Worm (Caenorhabditis elegans) whole organism, young adult: ENCODE results near the gene rab-7.

ENCODE experiments used
- B0336.3 ChIP-seq: fragments of 200-800 bp; sonication (Bioruptor generic); IDR thresholded peaks from 2 replicates; pipeline ENCODE4 v1.3.6; 2022; ENCODE audit warnings: missing genetic modification characterization, missing compliant biosample characterization
- C06A6.2 ChIP-seq: fragments of 200-800 bp; sonication (Bioruptor generic); conservative IDR thresholded peaks from 2 replicates; pipeline ENCODE4 v1.3.6; 2022; ENCODE audit warnings: missing genetic modification characterization, missing compliant biosample characterization
- F10E7.11 ChIP-seq: sonication (generic microtip); optimal IDR thresholded peaks from 2 replicates; lab custom pipeline; 2017; ENCODE audit warnings: mild to moderate bottlenecking, missing genetic modification characterization, moderate library complexity, missing compliant biosample characterization
- F37B4.10 ChIP-seq: fragments of 200-800 bp; sonication (Bioruptor generic); IDR thresholded peaks from 2 replicates; pipeline ENCODE4 v1.3.6; 2022; ENCODE audit warnings: missing genetic modification characterization, missing compliant biosample characterization
- F57A8.1 ChIP-seq: fragments of 200-800 bp; sonication (Bioruptor generic); optimal IDR thresholded peaks from 2 replicates; lab custom pipeline; 2018; ENCODE audit warnings: mild to moderate bottlenecking, missing genetic modification characterization, moderate library complexity, missing compliant biosample characterization
- F57C9.4 ChIP-seq: sonication (generic microtip); optimal IDR thresholded peaks from 2 replicates; lab custom pipeline; 2017; ENCODE audit warnings: mild to moderate bottlenecking, missing genetic modification characterization, missing compliant biosample characterization
- K12H6.12 ChIP-seq: fragments of 200-800 bp; sonication (Bioruptor generic); optimal IDR thresholded peaks from 2 replicates; lab custom pipeline; 2018; ENCODE audit warnings: mild to moderate bottlenecking, missing genetic modification characterization, missing compliant biosample characterization
- T07F8.4 ChIP-seq: sonication (generic microtip); optimal IDR thresholded peaks from 2 replicates; lab custom pipeline; 2016; ENCODE audit warnings: mild to moderate bottlenecking, missing genetic modification characterization, moderate library complexity, missing compliant biosample characterization
- Y53F4B.3 ChIP-seq: fragments of 200-800 bp; sonication (Bioruptor generic); IDR thresholded peaks from 2 replicates; pipeline ENCODE4 v1.3.6; 2022; ENCODE audit warnings: missing genetic modification reagents, missing genetic modification characterization, missing compliant biosample characterization
- Y79H2A.3 ChIP-seq: fragments of 200-800 bp; sonication (Bioruptor generic); conservative IDR thresholded peaks from 2 replicates; pipeline ENCODE4 v1.3.6; 2022; ENCODE audit warnings: missing genetic modification reagents, missing genetic modification characterization, missing compliant biosample characterization
- ZK185.1 ChIP-seq: sonication (generic microtip); optimal IDR thresholded peaks from 2 replicates; lab custom pipeline; 2016; ENCODE audit warnings: mild to moderate bottlenecking, missing genetic modification characterization, missing compliant biosample characterization; ENCODE audit not compliant: poor library complexity, severe bottlenecking
- akir-1 ChIP-seq: fragments of 200-800 bp; sonication (Bioruptor generic); optimal IDR thresholded peaks from 2 replicates; lab custom pipeline; 2018; ENCODE audit warnings: mild to moderate bottlenecking, missing genetic modification characterization, moderate library complexity, missing compliant biosample characterization
- ama-1 ChIP-seq, 3 experiments: fragments of 150-350 bp in 1 of 3; sonication (generic microtip) in 2 of 3; optimal IDR thresholded peaks; 2 replicates each; lab custom pipeline; 2014 to 2018; ENCODE audit warnings: missing biosample characterization in 2 of 3, missing genetic modification characterization in 2 of 3, missing genetic modification reagents in 2 of 3
- atf-7 ChIP-seq: sonication (generic microtip); optimal IDR thresholded peaks from 2 replicates; lab custom pipeline; 2017; ENCODE audit warnings: mild to moderate bottlenecking, missing genetic modification characterization, missing compliant biosample characterization
- athp-1 ChIP-seq: sonication (generic microtip); optimal IDR thresholded peaks from 2 replicates; lab custom pipeline; 2017; ENCODE audit warnings: mild to moderate bottlenecking, missing genetic modification characterization, missing compliant biosample characterization
- bed-2 ChIP-seq: fragments of 200-800 bp; sonication (Bioruptor generic); IDR thresholded peaks from 2 replicates; pipeline ENCODE4 v1.3.6; 2022; ENCODE audit warnings: missing genetic modification reagents, missing genetic modification characterization, missing compliant biosample characterization
- cebp-1 ChIP-seq, 2 experiments: fragments of 200-800 bp in 1 of 2; sonication (Bioruptor generic) in 1 of 2; sonication (generic microtip) in 1 of 2; IDR thresholded peaks in 1 of 2; optimal IDR thresholded peaks in 1 of 2; 2 replicates each; pipeline versions ENCODE4 v1.3.6 to Lab custom; 2017 to 2022; ENCODE audit warnings: missing compliant biosample characterization in 2 of 2, missing genetic modification characterization in 2 of 2, mild to moderate bottlenecking in 1 of 2, missing genetic modification reagents in 1 of 2, moderate library complexity in 1 of 2
- cebp-2 ChIP-seq: fragments of 200-800 bp; sonication (Bioruptor generic); IDR thresholded peaks from 2 replicates; pipeline ENCODE4 v1.3.6; 2022; ENCODE audit warnings: missing genetic modification characterization, missing compliant biosample characterization
- ceh-100 ChIP-seq: fragments of 200-800 bp; sonication (Bioruptor generic); IDR thresholded peaks from 2 replicates; pipeline ENCODE4 v1.3.6; 2022; ENCODE audit warnings: missing genetic modification reagents, missing genetic modification characterization, missing compliant biosample characterization
- ceh-40 ChIP-seq: fragments of 200-800 bp; sonication (Bioruptor generic); IDR thresholded peaks from 2 replicates; pipeline ENCODE4 v1.3.6; 2022; ENCODE audit warnings: missing genetic modification characterization, missing compliant biosample characterization
- ceh-79 ChIP-seq: sonication (generic microtip); optimal IDR thresholded peaks from 2 replicates; lab custom pipeline; 2017; ENCODE audit warnings: mild to moderate bottlenecking, missing genetic modification characterization, missing compliant biosample characterization
- dpl-1 ChIP-seq: fragments of 150-350 bp; optimal IDR thresholded peaks from 2 replicates; lab custom pipeline; 2014; ENCODE audit warnings: missing biosample characterization, missing genetic modification reagents, missing genetic modification characterization
- efl-1 ChIP-seq: fragments of 150-350 bp; optimal IDR thresholded peaks from 2 replicates; lab custom pipeline; 2014; ENCODE audit warnings: missing biosample characterization, missing genetic modification reagents, missing genetic modification characterization
- egl-44 ChIP-seq: fragments of 200-800 bp; sonication (Bioruptor generic); IDR thresholded peaks from 2 replicates; pipeline ENCODE4 v1.3.6; 2022; ENCODE audit warnings: missing genetic modification reagents, missing genetic modification characterization, missing compliant biosample characterization
- egrh-3 ChIP-seq: fragments of 200-800 bp; sonication (Bioruptor generic); IDR thresholded peaks from 2 replicates; pipeline ENCODE4 v1.3.6; 2022; ENCODE audit warnings: missing genetic modification reagents, missing genetic modification characterization, missing compliant biosample characterization
- ekl-4 ChIP-seq: fragments of 200-800 bp; sonication (Bioruptor generic); IDR thresholded peaks from 2 replicates; pipeline ENCODE4 v1.3.6; 2022; ENCODE audit warnings: missing genetic modification reagents, missing genetic modification characterization, missing compliant biosample characterization
- fkh-3 ChIP-seq: sonication (generic microtip); optimal IDR thresholded peaks from 2 replicates; lab custom pipeline; 2016; ENCODE audit warnings: mild to moderate bottlenecking, missing genetic modification characterization, missing compliant biosample characterization
- hlh-26 ChIP-seq: fragments of 200-800 bp; sonication (Bioruptor generic); conservative IDR thresholded peaks from 2 replicates; pipeline ENCODE4 v1.3.6; 2022; ENCODE audit warnings: missing genetic modification reagents, missing genetic modification characterization, missing compliant biosample characterization
- let-607 ChIP-seq, 2 experiments: fragments of 200-800 bp in 1 of 2; sonication (Bioruptor generic) in 1 of 2; sonication (generic microtip) in 1 of 2; optimal IDR thresholded peaks; 2 replicates each; lab custom pipeline; 2016 to 2018; ENCODE audit warnings: mild to moderate bottlenecking in 2 of 2, missing compliant biosample characterization in 2 of 2, missing genetic modification characterization in 2 of 2, moderate library complexity in 2 of 2, missing genotype in 1 of 2
- lin-40 ChIP-seq: sonication (generic microtip); optimal IDR thresholded peaks from 2 replicates; lab custom pipeline; 2016; ENCODE audit warnings: missing genetic modification characterization, mild to moderate bottlenecking, missing compliant biosample characterization, missing genotype, missing genetic modification reagents
- lir-1 ChIP-seq: fragments of 200-800 bp; sonication (Bioruptor generic); conservative IDR thresholded peaks from 2 replicates; pipeline ENCODE4 v1.3.6; 2022; ENCODE audit warnings: missing genetic modification reagents, missing genetic modification characterization, missing compliant biosample characterization
- lsl-1 ChIP-seq: fragments of 200-800 bp; sonication (Bioruptor generic); optimal IDR thresholded peaks from 2 replicates; lab custom pipeline; 2018; ENCODE audit warnings: mild to moderate bottlenecking, missing genetic modification characterization, moderate library complexity, missing compliant biosample characterization
- lsy-27 ChIP-seq: sonication (generic microtip); optimal IDR thresholded peaks from 2 replicates; lab custom pipeline; 2017; ENCODE audit warnings: missing genetic modification characterization, mild to moderate bottlenecking, missing compliant biosample characterization, antibody characterized with exemption, missing genotype, borderline replicate concordance; ENCODE audit not compliant: insufficient read depth
- madf-3 ChIP-seq: fragments of 200-800 bp; sonication (Bioruptor generic); IDR thresholded peaks from 2 replicates; pipeline ENCODE4 v1.3.6; 2022; ENCODE audit warnings: missing genetic modification reagents, missing genetic modification characterization, missing compliant biosample characterization
- mcd-1 ChIP-seq: fragments of 200-800 bp; sonication (Bioruptor generic); IDR thresholded peaks from 2 replicates; pipeline ENCODE4 v1.3.6; 2022; ENCODE audit warnings: missing genetic modification reagents, missing genetic modification characterization, missing compliant biosample characterization
- nfyb-1 ChIP-seq: fragments of 200-800 bp; sonication (Bioruptor generic); IDR thresholded peaks from 2 replicates; pipeline ENCODE4 v1.3.6; 2022; ENCODE audit warnings: missing genetic modification reagents, missing genetic modification characterization, missing compliant biosample characterization
- nhr-80 ChIP-seq: sonication (generic microtip); optimal IDR thresholded peaks from 2 replicates; lab custom pipeline; 2016; ENCODE audit warnings: missing genetic modification characterization, missing compliant biosample characterization
- nhr-90 ChIP-seq: sonication (generic microtip); optimal IDR thresholded peaks from 2 replicates; lab custom pipeline; 2016; ENCODE audit warnings: missing genotype, mild to moderate bottlenecking, missing genetic modification characterization, missing compliant biosample characterization
- pbrm-1 ChIP-seq: fragments of 200-800 bp; sonication (Bioruptor generic); IDR thresholded peaks from 2 replicates; pipeline ENCODE4 v1.3.6; 2022; ENCODE audit warnings: missing genetic modification reagents, missing genetic modification characterization, missing compliant biosample characterization
- rcor-1 ChIP-seq: fragments of 200-800 bp; sonication (Bioruptor generic); IDR thresholded peaks from 2 replicates; pipeline ENCODE4 v1.3.6; 2022; ENCODE audit warnings: missing genetic modification reagents, missing genetic modification characterization, missing compliant biosample characterization
- repo-1 ChIP-seq: sonication (generic microtip); optimal IDR thresholded peaks from 2 replicates; lab custom pipeline; 2017; ENCODE audit warnings: mild to moderate bottlenecking, missing genetic modification characterization, missing compliant biosample characterization
- sdz-38 ChIP-seq: sonication (generic microtip); optimal IDR thresholded peaks from 2 replicates; lab custom pipeline; 2016; ENCODE audit warnings: missing genotype, missing genetic modification characterization, missing compliant biosample characterization
- sea-2 ChIP-seq: fragments of 200-800 bp; sonication (Bioruptor generic); IDR thresholded peaks from 2 replicates; pipeline ENCODE4 v1.3.6; 2022; ENCODE audit warnings: missing genetic modification characterization, missing compliant biosample characterization
- snpc-1.3 ChIP-seq: sonication (generic microtip); optimal IDR thresholded peaks from 2 replicates; lab custom pipeline; 2017; ENCODE audit warnings: missing genetic modification characterization, mild to moderate bottlenecking, missing compliant biosample characterization, antibody characterized with exemption, moderate library complexity, missing genotype, missing genetic modification reagents; ENCODE audit not compliant: insufficient read depth
- somi-1 ChIP-seq: fragments of 200-800 bp; sonication (Bioruptor generic); optimal IDR thresholded peaks from 2 replicates; lab custom pipeline; 2018; ENCODE audit warnings: mild to moderate bottlenecking, missing genetic modification characterization, missing compliant biosample characterization
- ztf-22 ChIP-seq: fragments of 200-800 bp; sonication (Bioruptor generic); optimal IDR thresholded peaks from 2 replicates; lab custom pipeline; 2018; ENCODE audit warnings: mild to moderate bottlenecking, missing genetic modification characterization, moderate library complexity, missing compliant biosample characterization
- ztf-3 ChIP-seq: fragments of 200-800 bp; sonication (Bioruptor generic); optimal IDR thresholded peaks from 2 replicates; lab custom pipeline; 2018; ENCODE audit warnings: mild to moderate bottlenecking, missing genetic modification characterization, missing compliant biosample characterization

Gene rab-7

DNA sequence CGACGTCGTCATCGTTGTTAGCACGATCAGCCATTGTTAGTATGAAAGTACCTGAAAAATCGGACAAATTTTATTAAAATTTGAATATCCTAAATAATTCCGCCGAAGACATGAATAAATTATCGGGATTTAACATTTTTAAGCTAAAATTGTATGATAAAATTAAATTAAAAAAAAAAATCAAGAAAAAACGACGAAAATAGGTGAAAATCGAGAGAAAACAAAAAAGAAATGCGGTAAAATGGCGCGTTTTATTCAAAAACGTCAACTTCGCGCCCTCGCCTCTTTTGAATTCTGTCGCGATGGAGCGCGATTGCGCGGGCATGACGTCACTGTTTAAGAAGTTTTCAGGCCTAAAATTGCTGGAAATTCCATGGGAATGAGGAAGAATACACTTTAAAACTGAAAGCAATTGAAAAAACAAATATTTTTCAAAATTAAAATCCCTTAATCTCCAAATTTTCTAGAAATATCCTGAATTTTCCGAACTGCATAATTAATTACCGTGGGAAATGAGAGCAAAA is 39.9 kb upstream of the rab-7 start, which contains the start of gene mcm-2 (continued):
- TF ChIP-seq ceh-40 (no peak), lsy-27 (tag; lab: Kevin White, UChicago) (no peak), ceh-100 (GFP tag; lab: Robert Waterston, UW) (peak; percentile 80), ztf-22 (GFP tag; lab: Kevin White, UChicago) (no peak), somi-1 (GFP tag; lab: Kevin White, UChicago) (no peak), F57A8.1 (GFP tag; lab: Kevin White, UChicago) (no peak), efl-1 (peak; percentile 99), lin-40 (tag; lab: Kevin White, UChicago) (no peak), sdz-38 (tag; lab: Kevin White, UChicago) (no peak), ceh-79 (no peak), egrh-3 (GFP tag; lab: Robert Waterston, UW) (no peak), ztf-3 (GFP tag; lab: Kevin White, UChicago) (no peak), nhr-90 (tag; lab: Kevin White, UChicago) (no peak), egl-44 (GFP tag; lab: Robert Waterston, UW) (no peak), snpc-1.3 (tag; lab: Kevin White, UChicago) (peak; percentile 90), dpl-1 (GFP tag; lab: Kevin White, UChicago) (peak; percentile 98), ekl-4 (GFP tag; lab: Robert Waterston, UW) (no peak; the same call in 1 of the 2 replicates), Y53F4B.3 (GFP tag; lab: Robert Waterston, UW) (no peak), hlh-26 (GFP tag; lab: Robert Waterston, UW) (no peak), nhr-80 (peak; percentile 10), cebp-2 (GFP tag; lab: Robert Waterston, UW) (no peak), ama-1 (optimal IDR thresholded peaks at IDR 0.05; lab: Kevin White, UChicago) (no peak), ama-1 (GFP tag; optimal IDR thresholded peaks at IDR 0.05; lab: Kevin White, UChicago) (no peak), K12H6.12 (no peak), lsl-1 (GFP tag; lab: Kevin White, UChicago) (peak; percentile 90), pbrm-1 (GFP tag; lab: Robert Waterston, UW) (peak; percentile 86), let-607 (tag; optimal IDR thresholded peaks at IDR 0.05; lab: Kevin White, UChicago) (no peak)

DNA sequence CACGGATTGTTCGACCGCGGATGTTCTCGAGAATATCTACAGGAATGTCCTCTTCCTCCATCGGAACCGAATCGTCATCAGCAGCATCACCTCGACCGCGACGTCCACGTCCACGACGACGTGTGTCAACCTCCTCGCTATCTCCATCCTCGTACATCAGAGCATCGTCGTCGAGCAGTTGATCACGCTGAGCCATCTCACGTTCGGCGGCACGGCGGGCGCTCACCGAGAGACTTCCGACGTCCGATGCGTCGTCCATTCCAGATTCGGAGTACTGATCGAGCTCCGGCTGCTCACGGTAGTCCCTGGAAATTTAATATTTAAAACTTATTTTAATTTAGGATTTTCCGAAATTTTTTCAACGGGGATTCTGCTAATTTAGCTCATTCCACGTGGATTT is 39.2 kb upstream of the rab-7 start:
- TF ChIP-seq athp-1 (tag; lab: Kevin White, UChicago), result no peak
- TF ChIP-seq fkh-3, result no peak
- TF ChIP-seq mcd-1 (GFP tag; lab: Robert Waterston, UW), result no peak
- TF ChIP-seq sea-2 (GFP tag; lab: Robert Waterston, UW), result no peak
- no peak for TF ChIP-seq C06A6.2
- no peak for TF ChIP-seq F57C9.4
- TF ChIP-seq B0336.3 (GFP tag; lab: Robert Waterston, UW), result no peak
- no peak for TF ChIP-seq F10E7.11 (tag; lab: Kevin White, UChicago)
- no peak for TF ChIP-seq rcor-1 (GFP tag; lab: Robert Waterston, UW)
- TF ChIP-seq lir-1 (GFP tag; lab: Robert Waterston, UW), result no peak
- no peak for TF ChIP-seq repo-1 (tag; lab: Kevin White, UChicago)
- no peak for TF ChIP-seq T07F8.4
- TF ChIP-seq F37B4.10, result no peak
- TF ChIP-seq Y79H2A.3 (GFP tag; lab: Robert Waterston, UW), result peak; percentile 36; the same call in 1 of the 2 replicates
- TF ChIP-seq nfyb-1, result no peak
- no peak for TF ChIP-seq cebp-1 (GFP tag; IDR thresholded peaks at IDR 0.05; lab: Robert Waterston, UW)
- TF ChIP-seq cebp-1 (tag; optimal IDR thresholded peaks at IDR 0.05; lab: Kevin White, UChicago), result no peak
- TF ChIP-seq ZK185.1 (tag; lab: Kevin White, UChicago), result no peak
- TF ChIP-seq egl-44 (GFP tag; lab: Robert Waterston, UW), result no peak
- TF ChIP-seq dpl-1 (GFP tag; lab: Kevin White, UChicago), result no peak
- 0 out of 2 replicates have a peak, but pooled peaks have one; percentile 41 for TF ChIP-seq madf-3 (GFP tag; lab: Robert Waterston, UW)
- no peak for TF ChIP-seq ceh-40
- no peak for TF ChIP-seq bed-2
- no peak for TF ChIP-seq akir-1 (GFP tag; lab: Kevin White, UChicago)
- no peak for TF ChIP-seq atf-7 (tag; lab: Kevin White, UChicago)
- TF ChIP-seq Y53F4B.3 (GFP tag; lab: Robert Waterston, UW), result no peak
